Worm (Caenorhabditis elegans) whole organism, L3 larva: ENCODE measurements around the gene Y47D3B.4.
A peak's percentile ranks its signal among the peaks of the same experiment; 100 is the strongest.

ENCODE experiments used
- elt-2 ChIP-seq: sonication (generic microtip); optimal IDR thresholded peaks from 2 replicates; lab custom pipeline; 2016; ENCODE audit warnings: missing genetic modification reagents, mild to moderate bottlenecking, missing genetic modification characterization, missing compliant biosample characterization
- lin-39 ChIP-seq: fragments of 150-350 bp; optimal IDR thresholded peaks from 2 replicates; lab custom pipeline; 2018; ENCODE audit warnings: missing biosample characterization, missing genetic modification reagents, missing genetic modification characterization
- nhr-11 ChIP-seq: fragments of 150-350 bp; optimal IDR thresholded peaks from 2 replicates; lab custom pipeline; 2014; ENCODE audit warnings: missing biosample characterization, missing genetic modification characterization
- nhr-237 ChIP-seq: fragments of 150-350 bp; optimal IDR thresholded peaks from 2 replicates; lab custom pipeline; 2014; ENCODE audit warnings: missing biosample characterization, missing genetic modification characterization
- pha-4 ChIP-seq: fragments of 150-350 bp; optimal IDR thresholded peaks from 2 replicates; lab custom pipeline; 2014; ENCODE audit warnings: missing biosample characterization, missing genetic modification reagents, missing genetic modification characterization
- pqm-1 ChIP-seq: fragments of 150-350 bp; optimal IDR thresholded peaks from 2 replicates; lab custom pipeline; 2017; ENCODE audit warnings: missing biosample characterization, missing genetic modification characterization, inconsistent platforms

ce11 chrIII:11372199-11372938, 32.8 kb upstream of the Y47D3B.4 start:
- TF ChIP-seq nhr-237 (tag; lab: Kevin White, UChicago): no peak
- TF ChIP-seq lin-39: no peak
- TF ChIP-seq nhr-11 (tag; lab: Kevin White, UChicago): no peak
- peak; percentile 58 for TF ChIP-seq elt-2 (tag; lab: Kevin White, UChicago)
- peak; percentile 27 for TF ChIP-seq pha-4 (tag; lab: Kevin White, UChicago)
- TF ChIP-seq pqm-1 (tag; lab: Kevin White, UChicago): peak; percentile 28
